Fruit fly (Drosophila melanogaster) whole organism, wandering third instar larva: Measurements from ENCODE around the gene CG7509.

ENCODE experiments used
- Abd-B ChIP-seq: fragments of >200 bp; optimal IDR thresholded peaks from 2 replicates; lab custom pipeline; 2017; ENCODE audit warnings: missing biosample characterization, missing genetic modification characterization
- Dif ChIP-seq: fragments of 200-275, 200-300 bp; sonication (Bioruptor generic); optimal IDR thresholded peaks from 2 replicates; lab custom pipeline; 2018; ENCODE audit warnings: missing biosample characterization, missing genetic modification characterization; ENCODE audit not compliant: partially characterized antibody
- Myc ChIP-seq: fragments of >200 bp; optimal IDR thresholded peaks from 2 replicates; lab custom pipeline; 2017
- OdsH ChIP-seq: fragments of 200-800 bp; sonication (Bioruptor generic); optimal IDR thresholded peaks from 2 replicates; lab custom pipeline; 2016; ENCODE audit warnings: missing biosample characterization, mild to moderate bottlenecking, missing genetic modification characterization
- br ChIP-seq: fragments of 200-800 bp; sonication (Bioruptor generic); optimal IDR thresholded peaks from 2 replicates; lab custom pipeline; 2016; ENCODE audit warnings: missing biosample characterization, missing genetic modification characterization
- brk ChIP-seq: fragments of 200-800 bp; sonication (Bioruptor generic); optimal IDR thresholded peaks from 2 replicates; lab custom pipeline; 2016; ENCODE audit warnings: missing biosample characterization, mild to moderate bottlenecking, missing genetic modification characterization
- foxo ChIP-seq, 2 experiments: fragments of 200-800 bp; sonication (Bioruptor generic); optimal IDR thresholded peaks; 2 replicates in 1 of 2; 3 replicates in 1 of 2; lab custom pipeline; 2016 to 2017; ENCODE audit warnings: missing biosample characterization in 2 of 2, missing genetic modification characterization in 2 of 2
- pan ChIP-seq: fragments of >200 bp; optimal IDR thresholded peaks from 2 replicates; lab custom pipeline; 2017
- usp ChIP-seq: fragments of >200 bp; optimal IDR thresholded peaks from 2 replicates; lab custom pipeline; 2017; ENCODE audit warnings: missing biosample characterization, missing genetic modification characterization
- woc ChIP-seq: sonication (Bioruptor generic); optimal IDR thresholded peaks from 2 replicates; lab custom pipeline; 2016; ENCODE audit warnings: missing biosample characterization, mild to moderate bottlenecking, missing genetic modification characterization

DNA sequence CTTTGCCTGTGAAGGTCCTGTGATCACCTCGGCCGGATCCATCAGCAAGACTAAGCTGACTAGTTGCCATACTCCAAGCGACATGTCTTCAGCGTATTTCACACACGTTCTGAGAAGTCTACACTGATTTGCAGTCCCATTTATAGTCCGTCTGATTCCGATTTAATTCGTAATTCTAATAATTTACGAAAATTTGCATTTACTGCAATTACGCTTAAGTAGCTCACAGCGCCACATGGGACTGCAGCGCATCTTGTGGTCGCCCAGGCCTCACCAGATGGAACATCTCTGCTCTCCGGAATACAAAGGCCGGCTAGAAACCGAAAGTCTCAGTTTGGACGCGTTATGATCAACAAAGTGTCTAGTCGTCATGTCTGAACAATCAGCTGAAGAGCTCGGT is at the start of gene CG7509:
- TF ChIP-seq woc (no peak), Dif (no peak), usp (GFP tag; lab: Kevin White, UChicago) (no peak), pan (lab: Kevin White, UChicago) (no peak), foxo (GFP tag; optimal IDR thresholded peaks at IDR 0.05; lab: Kevin White, UChicago) (no peak), brk (no peak), OdsH (no peak), Myc (lab: Kevin White, UChicago) (no peak), Abd-B (GFP tag; lab: Kevin White, UChicago) (no peak), br (GFP tag; lab: Kevin White, UChicago) (no peak)
